Fruit fly (Drosophila melanogaster): Measurements from ENCODE around the gene spn-A.

Gene spn-A

dm6 chr3R:30058057-30058868 lies 2.4 kb upstream of the spn-A start, which contains the start of gene sima (continued):
- TF ChIP-seq corto (GFP tag; optimal IDR thresholded peaks at IDR 0.05): no peak
- TF ChIP-seq danr (GFP tag; IDR thresholded peaks at IDR 0.05): no peak
- peak; percentile 91 for TF ChIP-seq CG10462 (GFP tag; optimal IDR thresholded peaks at IDR 0.05)
- peak; percentile 55 for TF ChIP-seq maf-S (GFP tag; optimal IDR thresholded peaks at IDR 0.05)
- TF ChIP-seq tx (GFP tag; optimal IDR thresholded peaks at IDR 0.05): peak; percentile 11
- TF ChIP-seq caup (GFP tag; optimal IDR thresholded peaks at IDR 0.05; ENCODE audit: severe bottlenecking): peak; percentile 51
- TF ChIP-seq CG5180 (GFP tag; optimal IDR thresholded peaks at IDR 0.05): no peak
- no peak for TF ChIP-seq org-1 (GFP tag; optimal IDR thresholded peaks at IDR 0.05)
- no peak for TF ChIP-seq CG16779 (GFP tag; IDR thresholded peaks at IDR 0.05)
- TF ChIP-seq onecut (GFP tag; IDR thresholded peaks at IDR 0.05): peak; percentile 62
- peak; percentile 45 for TF ChIP-seq ftz-f1 (GFP tag; optimal IDR thresholded peaks at IDR 0.05)
- 0 out of 3 replicates have a peak, but pooled peaks have one; percentile 32 for TF ChIP-seq zfh1 (GFP tag; IDR thresholded peaks at IDR 0.05)
- peak; percentile 15 for TF ChIP-seq bab2 (GFP tag; optimal IDR thresholded peaks at IDR 0.05)
- no peak for TF ChIP-seq ato (GFP tag; IDR thresholded peaks at IDR 0.05; ENCODE audit: partially characterized antibody)
- TF ChIP-seq mam (GFP tag; optimal IDR thresholded peaks at IDR 0.05): peak; percentile 32
- no peak for TF ChIP-seq Dip2 (GFP tag; IDR thresholded peaks at IDR 0.05)
- TF ChIP-seq CG11723 (GFP tag; optimal IDR thresholded peaks at IDR 0.05): no peak
- no peak for TF ChIP-seq ab (GFP tag; optimal IDR thresholded peaks at IDR 0.05)
- TF ChIP-seq cas (GFP tag; IDR thresholded peaks at IDR 0.05): peak; percentile 17; the same call in 1 of the 2 replicates
- no peak for TF ChIP-seq toy (GFP tag; IDR thresholded peaks at IDR 0.05)
- TF ChIP-seq chinmo (GFP tag; IDR thresholded peaks at IDR 0.05; ENCODE audit: partially characterized antibody): peak; percentile 87; the same call in 2 of the 4 replicates
- TF ChIP-seq CG13287 (GFP tag; IDR thresholded peaks at IDR 0.05; ENCODE audit: partially characterized antibody): peak; percentile 25; the same call in 1 of the 2 replicates
- peak; percentile 14 for TF ChIP-seq CG12744 (GFP tag; optimal IDR thresholded peaks at IDR 0.05)
- no peak for TF ChIP-seq CG7987 (GFP tag; optimal IDR thresholded peaks at IDR 0.05)
- TF ChIP-seq CG32772 (GFP tag; IDR thresholded peaks at IDR 0.05): no peak
- TF ChIP-seq amos (GFP tag; IDR thresholded peaks at IDR 0.05; ENCODE audit: partially characterized antibody): no peak
- no peak for TF ChIP-seq Antp (GFP tag; optimal IDR thresholded peaks at IDR 0.05)
- peak; percentile 41 for TF ChIP-seq CG12155 (GFP tag; optimal IDR thresholded peaks at IDR 0.05)
- no peak for TF ChIP-seq Bdp1 (GFP tag; optimal IDR thresholded peaks at IDR 0.05)
- peak; percentile 24; the same call in 1 of the 3 replicates for TF ChIP-seq CG17361 (GFP tag; IDR thresholded peaks at IDR 0.05)
- no peak for TF ChIP-seq pnt (GFP tag; optimal IDR thresholded peaks at IDR 0.05)
- peak; percentile 97 for TF ChIP-seq Elba2 (GFP tag; optimal IDR thresholded peaks at IDR 0.05)
- no peak for TF ChIP-seq C15 (GFP tag; IDR thresholded peaks at IDR 0.05)
- TF ChIP-seq stwl (tag; optimal IDR thresholded peaks at IDR 0.05): peak; percentile 65
- peak; percentile 2 for TF ChIP-seq jumu (GFP tag; optimal IDR thresholded peaks at IDR 0.05)
- TF ChIP-seq B-H1 (GFP tag; IDR thresholded peaks at IDR 0.05): no peak
- TF ChIP-seq wek (GFP tag; optimal IDR thresholded peaks at IDR 0.05): no peak
- peak; percentile 59 for TF ChIP-seq CG14441 (GFP tag; IDR thresholded peaks at IDR 0.05)
- TF ChIP-seq E2f2 (GFP tag; IDR thresholded peaks at IDR 0.05): peak; percentile 28; the same call in 1 of the 2 replicates
- no peak for TF ChIP-seq mirr (GFP tag; optimal IDR thresholded peaks at IDR 0.05)
- peak; percentile 41 for TF ChIP-seq CG17359 (tag; optimal IDR thresholded peaks at IDR 0.05)
- TF ChIP-seq CG10147 (GFP tag; optimal IDR thresholded peaks at IDR 0.05): peak; percentile 28
- peak; percentile 86 for TF ChIP-seq CG4617 (GFP tag; optimal IDR thresholded peaks at IDR 0.05; ENCODE audit: borderline replicate concordance)
- TF ChIP-seq CG9437 (GFP tag; optimal IDR thresholded peaks at IDR 0.05): no peak
- TF ChIP-seq CG9609 (GFP tag; optimal IDR thresholded peaks at IDR 0.05): peak; percentile 18
- no peak for TF ChIP-seq gt (GFP tag; IDR thresholded peaks at IDR 0.05)
- TF ChIP-seq tin (GFP tag; optimal IDR thresholded peaks at IDR 0.05): peak; percentile 17
- TF ChIP-seq Sry-δ (GFP tag; optimal IDR thresholded peaks at IDR 0.05): peak; percentile 27
- TF ChIP-seq Ada2b (GFP tag; IDR thresholded peaks at IDR 0.05): peak; percentile 59
